Worm (Caenorhabditis elegans): ENCODE results near the gene F17C8.9.

The F17C8.9 gene

ce11 chrIII:4756983-4757382, 22.8 kb downstream of the F17C8.9 start, which contains the start of gene fbxl-2 (continued):
- TF ChIP-seq B0035.1 (tag; optimal IDR thresholded peaks at IDR 0.05), result peak; percentile 67
- TF ChIP-seq akir-1 (GFP tag; optimal IDR thresholded peaks at IDR 0.05), result peak; percentile 16
- TF ChIP-seq mel-28 (tag; optimal IDR thresholded peaks at IDR 0.05; ENCODE audit: borderline replicate concordance), result no peak
- peak; percentile 79 for TF ChIP-seq athp-1 (tag; optimal IDR thresholded peaks at IDR 0.05)
- TF ChIP-seq attf-6 (GFP tag; IDR thresholded peaks at IDR 0.05), result peak; percentile 67; the same call in 1 of the 2 replicates
- TF ChIP-seq zfh-2 (GFP tag; conservative IDR thresholded peaks at IDR 0.05), result peak; percentile 92
- TF ChIP-seq lsy-27 (tag; optimal IDR thresholded peaks at IDR 0.05; ENCODE audit: borderline replicate concordance, insufficient read depth), result no peak
- TF ChIP-seq egl-44 (GFP tag; IDR thresholded peaks at IDR 0.05), result peak; percentile 78
- no peak for TF ChIP-seq sea-2 (GFP tag; IDR thresholded peaks at IDR 0.05)
- 0 out of 2 replicates have a peak, but pooled peaks have one; percentile 26 for TF ChIP-seq ztf-6 (GFP tag; IDR thresholded peaks at IDR 0.05)
- no peak for TF ChIP-seq bed-1 (GFP tag; IDR thresholded peaks at IDR 0.05)
- peak; percentile 34 for TF ChIP-seq F10E7.11 (tag; optimal IDR thresholded peaks at IDR 0.05)
- no peak for TF ChIP-seq Y79H2A.3 (GFP tag; conservative IDR thresholded peaks at IDR 0.05)
- no peak for TF ChIP-seq T26A5.8 (tag; optimal IDR thresholded peaks at IDR 0.05)
- TF ChIP-seq nfya-2 (GFP tag; IDR thresholded peaks at IDR 0.05), result 0 out of 2 replicates have a peak, but pooled peaks have one; percentile 65
- TF ChIP-seq tlf-1 (GFP tag; optimal IDR thresholded peaks at IDR 0.05), result peak; percentile 96
- TF ChIP-seq C17E4.6 (GFP tag; IDR thresholded peaks at IDR 0.05), result peak; percentile 90
- peak; percentile 74 for TF ChIP-seq tbp1 (GFP tag; optimal IDR thresholded peaks at IDR 0.05)
- TF ChIP-seq ceh-27 (GFP tag; optimal IDR thresholded peaks at IDR 0.05), result peak; percentile 93
- no peak for TF ChIP-seq F55B11.4 (tag; optimal IDR thresholded peaks at IDR 0.05; ENCODE audit: borderline replicate concordance, insufficient read depth)
- peak; percentile 60 for TF ChIP-seq nhr-90 (tag; optimal IDR thresholded peaks at IDR 0.05)
- TF ChIP-seq chd-7 (tag; optimal IDR thresholded peaks at IDR 0.05), result peak; percentile 71
- TF ChIP-seq madf-8 (GFP tag; conservative IDR thresholded peaks at IDR 0.05), result peak; percentile 84
- TF ChIP-seq Y95B8A.8 (GFP tag; IDR thresholded peaks at IDR 0.05), result peak; percentile 84
- TF ChIP-seq repo-1 (tag; optimal IDR thresholded peaks at IDR 0.05), result peak; percentile 91
- TF ChIP-seq unc-62 (GFP tag; optimal IDR thresholded peaks at IDR 0.05), result no peak
- TF ChIP-seq snpc-1.1 (tag; optimal IDR thresholded peaks at IDR 0.05; ENCODE audit: insufficient read depth), result no peak
- TF ChIP-seq ceh-40 (GFP tag; IDR thresholded peaks at IDR 0.05), result no peak
- TF ChIP-seq cebp-1 (GFP tag; IDR thresholded peaks at IDR 0.05), result peak; percentile 80
- TF ChIP-seq cebp-1 (tag; optimal IDR thresholded peaks at IDR 0.05), result peak; percentile 92
- TF ChIP-seq madf-3 (GFP tag; IDR thresholded peaks at IDR 0.05), result peak; percentile 95
- 0 out of 2 replicates have a peak, but pooled peaks have one; percentile 82 for TF ChIP-seq F37B4.10 (GFP tag; IDR thresholded peaks at IDR 0.05)
- TF ChIP-seq rpc-1 (optimal IDR thresholded peaks at IDR 0.05), result no peak
- TF ChIP-seq rpc-1 (tag; optimal IDR thresholded peaks at IDR 0.05), result no peak
- TF ChIP-seq dpl-1 (GFP tag; optimal IDR thresholded peaks at IDR 0.05), result peak; percentile 98
- TF ChIP-seq rcor-1 (GFP tag; IDR thresholded peaks at IDR 0.05), result peak; percentile 92
- 0 out of 2 replicates have a peak, but pooled peaks have one; percentile 49 for TF ChIP-seq aptf-3 (GFP tag; IDR thresholded peaks at IDR 0.05)
- TF ChIP-seq F39B2.1 (GFP tag; IDR thresholded peaks at IDR 0.05), result peak; percentile 81; the same call in 1 of the 2 replicates

ce11 chrIII:4762846-4763245, 28.7 kb downstream of the F17C8.9 start:
- TF ChIP-seq madf-3 (GFP tag; IDR thresholded peaks at IDR 0.05) (no peak), zfh-2 (GFP tag; conservative IDR thresholded peaks at IDR 0.05) (peak; percentile 81), egrh-3 (GFP tag; IDR thresholded peaks at IDR 0.05) (peak; percentile 41; the same call in 1 of the 2 replicates)

Measured in whole organism, young adult.